2 fruit fly cellular contexts compared by ENCODE assay signal in the genomic region with DNA sequence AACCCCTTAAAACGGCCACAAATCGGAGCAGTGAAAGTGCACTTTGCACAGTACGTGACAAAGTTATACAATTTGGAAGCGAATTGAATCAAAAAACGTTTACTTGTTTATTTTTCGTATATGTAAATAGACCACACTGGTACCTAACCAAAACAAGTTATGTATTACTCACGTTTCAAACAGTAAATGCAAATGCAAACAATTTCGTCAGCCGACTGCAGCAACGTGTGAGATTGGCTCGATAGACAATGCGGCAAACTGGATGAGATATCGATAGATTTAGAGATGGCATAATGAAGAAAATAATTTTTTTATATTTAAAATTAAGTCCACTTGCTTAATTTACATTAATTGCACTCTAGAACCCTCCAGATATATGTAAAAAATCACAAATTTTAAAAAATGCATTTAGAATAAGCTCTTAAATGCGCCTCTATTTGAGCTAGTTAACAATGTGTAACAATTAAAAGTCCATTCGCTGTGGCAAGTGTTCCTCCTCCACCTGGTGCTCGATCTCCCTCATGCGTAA.
A peak's percentile ranks its signal among the peaks of the same experiment; 100 is the strongest.
TF ChIP-seq lines count a peak whose summit lies in the region.

A gene (minus strand): TSS at position 257 of the 529 bp plus-strand sequence.

TF ChIP-seq in whole organism, embryonic, 481 proteins besides CTCF, POLR2A, EP300 and RAD21 (continued from another document and continues in another):
- TF ChIP-seq CG6813 (GFP tag; optimal IDR thresholded peaks at IDR 0.05; lab: Kevin White, UChicago) (peak; percentile 3), nau (GFP tag; optimal IDR thresholded peaks at IDR 0.05; lab: Kevin White, UChicago) (no peak), CG12744 (GFP tag; optimal IDR thresholded peaks at IDR 0.05; lab: Kevin White, UChicago) (no peak), CG8290 (GFP tag; optimal IDR thresholded peaks at IDR 0.05; lab: Kevin White, UChicago) (no peak), CG8290 (tag; optimal IDR thresholded peaks at IDR 0.05; lab: Kevin White, UChicago) (no peak), CG32532 (GFP tag; IDR thresholded peaks at IDR 0.05; lab: Robert Waterston, UW) (no peak; the same call in 1 of the 2 replicates), CG1832 (GFP tag; optimal IDR thresholded peaks at IDR 0.05; lab: Kevin White, UChicago) (no peak), CG6254 (GFP tag; optimal IDR thresholded peaks at IDR 0.05; lab: Kevin White, UChicago) (peak; percentile 40), rib (GFP tag; IDR thresholded peaks at IDR 0.05; lab: Robert Waterston, UW) (no peak), grau (tag; optimal IDR thresholded peaks at IDR 0.05; lab: Kevin White, UChicago) (peak; percentile 66), ash1 (GFP tag; optimal IDR thresholded peaks at IDR 0.05; lab: Kevin White, UChicago) (no peak), HLHmδ (GFP tag; optimal IDR thresholded peaks at IDR 0.05; lab: Kevin White, UChicago) (no peak), CG17612 (GFP tag; IDR thresholded peaks at IDR 0.05; lab: Robert Waterston, UW) (no peak), CG1792 (GFP tag; optimal IDR thresholded peaks at IDR 0.05; lab: Kevin White, UChicago) (no peak), CG12219 (GFP tag; optimal IDR thresholded peaks at IDR 0.05; lab: Kevin White, UChicago) (peak; percentile 3), Ptx1 (GFP tag; IDR thresholded peaks at IDR 0.05; lab: Robert Waterston, UW) (0 out of 2 replicates have a peak, but pooled peaks have one; percentile 7), HLH4C (GFP tag; IDR thresholded peaks at IDR 0.05; lab: Robert Waterston, UW; ENCODE audit: partially characterized antibody) (peak; percentile 66), zen2 (GFP tag; IDR thresholded peaks at IDR 0.05; lab: Robert Waterston, UW; ENCODE audit: partially characterized antibody) (peak; percentile 59; the same call in 1 of the 3 replicates), CG33213 (GFP tag; optimal IDR thresholded peaks at IDR 0.05; lab: Kevin White, UChicago) (no peak), CG3163 (GFP tag; optimal IDR thresholded peaks at IDR 0.05; lab: Kevin White, UChicago) (no peak), Six4 (GFP tag; optimal IDR thresholded peaks at IDR 0.05; lab: Kevin White, UChicago) (peak; percentile 18), Awh (GFP tag; IDR thresholded peaks at IDR 0.05; lab: Robert Waterston, UW) (no peak), ems (GFP tag; optimal IDR thresholded peaks at IDR 0.05; lab: Kevin White, UChicago) (peak; percentile 18), ro (GFP tag; IDR thresholded peaks at IDR 0.05; lab: Robert Waterston, UW) (no peak), CG1529 (GFP tag; optimal IDR thresholded peaks at IDR 0.05; lab: Kevin White, UChicago) (no peak), danr (GFP tag; IDR thresholded peaks at IDR 0.05; lab: Robert Waterston, UW) (no peak), sr (GFP tag; IDR thresholded peaks at IDR 0.05; lab: Robert Waterston, UW) (no peak), ssp (GFP tag; IDR thresholded peaks at IDR 0.05; lab: Robert Waterston, UW) (no peak), CG1233 (GFP tag; optimal IDR thresholded peaks at IDR 0.05; lab: Kevin White, UChicago) (peak; percentile 20), Dek (tag; optimal IDR thresholded peaks at IDR 0.05; lab: Kevin White, UChicago) (no peak), usp (GFP tag; optimal IDR thresholded peaks at IDR 0.05; lab: Kevin White, UChicago) (no peak), CG11085 (GFP tag; IDR thresholded peaks at IDR 0.05; lab: Robert Waterston, UW) (no peak), tgo (GFP tag; IDR thresholded peaks at IDR 0.05; lab: Robert Waterston, UW) (peak; percentile 13; the same call in 1 of the 3 replicates), cas (GFP tag; IDR thresholded peaks at IDR 0.05; lab: Robert Waterston, UW) (no peak), corto (GFP tag; optimal IDR thresholded peaks at IDR 0.05; lab: Kevin White, UChicago) (peak; percentile 50), ham (GFP tag; IDR thresholded peaks at IDR 0.05; lab: Robert Waterston, UW) (no peak), lbe (GFP tag; optimal IDR thresholded peaks at IDR 0.05; lab: Kevin White, UChicago) (peak; percentile 70), Lhr (GFP tag; optimal IDR thresholded peaks at IDR 0.05; lab: Kevin White, UChicago) (no peak), CG6765 (GFP tag; optimal IDR thresholded peaks at IDR 0.05; lab: Kevin White, UChicago) (no peak), lola (GFP tag; optimal IDR thresholded peaks at IDR 0.05; lab: Kevin White, UChicago) (peak in 1 of 3 experiments; percentile 29), Abd-B (GFP tag; optimal IDR thresholded peaks at IDR 0.05; lab: Kevin White, UChicago) (no peak), D19B (GFP tag; optimal IDR thresholded peaks at IDR 0.05; lab: Kevin White, UChicago) (no peak), YL-1 (GFP tag; optimal IDR thresholded peaks at IDR 0.05; lab: Kevin White, UChicago) (peak; percentile 83), fu2 (GFP tag; optimal IDR thresholded peaks at IDR 0.05; lab: Kevin White, UChicago) (no peak), NC2β (GFP tag; optimal IDR thresholded peaks at IDR 0.05; lab: Kevin White, UChicago) (no peak), ara (GFP tag; IDR thresholded peaks at IDR 0.05; lab: Robert Waterston, UW) (no peak), Eip74EF (GFP tag; optimal IDR thresholded peaks at IDR 0.05; lab: Kevin White, UChicago) (peak in 1 of 2 experiments; percentile 9), Dp (GFP tag; optimal IDR thresholded peaks at IDR 0.05; lab: Kevin White, UChicago) (peak; percentile 24), ab (GFP tag; optimal IDR thresholded peaks at IDR 0.05; lab: Kevin White, UChicago) (no peak), schlank (tag; optimal IDR thresholded peaks at IDR 0.05; lab: Kevin White, UChicago) (no peak), CG17361 (GFP tag; IDR thresholded peaks at IDR 0.05; lab: Robert Waterston, UW) (peak; percentile 51; the same call in 2 of the 3 replicates), hb (GFP tag; IDR thresholded peaks at IDR 0.05; lab: Robert Waterston, UW; ENCODE audit: partially characterized antibody) (peak; percentile 45; the same call in 1 of the 3 replicates), Nf-YC (tag; optimal IDR thresholded peaks at IDR 0.05; lab: Kevin White, UChicago) (peak; percentile 40), bowl (GFP tag; IDR thresholded peaks at IDR 0.05; lab: Robert Waterston, UW) (no peak), trem (tag; optimal IDR thresholded peaks at IDR 0.05; lab: Kevin White, UChicago) (peak; percentile 53), Myb (GFP tag; optimal IDR thresholded peaks at IDR 0.05; lab: Kevin White, UChicago) (no peak), sqz (GFP tag; optimal IDR thresholded peaks at IDR 0.05; lab: Kevin White, UChicago) (peak; percentile 14), CG3407 (GFP tag; optimal IDR thresholded peaks at IDR 0.05; lab: Kevin White, UChicago) (peak; percentile 24), kay (GFP tag; optimal IDR thresholded peaks at IDR 0.05; lab: Kevin White, UChicago) (no peak), Atf-2 (GFP tag; optimal IDR thresholded peaks at IDR 0.05; lab: Kevin White, UChicago) (no peak), jigr1 (GFP tag; IDR thresholded peaks at IDR 0.05; lab: Robert Waterston, UW) (no peak; the same call in 2 of the 3 replicates), jumu (GFP tag; optimal IDR thresholded peaks at IDR 0.05; lab: Kevin White, UChicago) (no peak), chinmo (GFP tag; IDR thresholded peaks at IDR 0.05; lab: Robert Waterston, UW; ENCODE audit: partially characterized antibody) (peak; percentile 83; the same call in 2 of the 4 replicates)

TF ChIP-seq in whole organism, prepupa, 60 proteins besides CTCF, POLR2A, EP300 and RAD21 (continued from another document):
- TF ChIP-seq CG6808 (GFP tag; optimal IDR thresholded peaks at IDR 0.05; lab: Kevin White, UChicago) = peak; percentile 15
- TF ChIP-seq acj6 (GFP tag; optimal IDR thresholded peaks at IDR 0.05; lab: Kevin White, UChicago) = peak; percentile 37
- peak; percentile 64 for TF ChIP-seq Smox (GFP tag; optimal IDR thresholded peaks at IDR 0.05; lab: Kevin White, UChicago)
- TF ChIP-seq CG6854 (GFP tag; optimal IDR thresholded peaks at IDR 0.05; lab: Kevin White, UChicago) = peak; percentile 5
- TF ChIP-seq ss (GFP tag; optimal IDR thresholded peaks at IDR 0.05; lab: Kevin White, UChicago) = peak in 1 of 2 experiments; percentile 11
- TF ChIP-seq achi (GFP tag; optimal IDR thresholded peaks at IDR 0.05; lab: Kevin White, UChicago) = peak; percentile 39
- TF ChIP-seq OdsH (GFP tag; optimal IDR thresholded peaks at IDR 0.05; lab: Kevin White, UChicago) = peak; percentile 59
- TF ChIP-seq Hr39 (GFP tag; optimal IDR thresholded peaks at IDR 0.05; lab: Kevin White, UChicago) = peak; percentile 32
- TF ChIP-seq spab (GFP tag; optimal IDR thresholded peaks at IDR 0.05; lab: Kevin White, UChicago) = no peak
- peak; percentile 32 for TF ChIP-seq CG10631 (GFP tag; optimal IDR thresholded peaks at IDR 0.05; lab: Kevin White, UChicago)
- TF ChIP-seq CG4318 (GFP tag; optimal IDR thresholded peaks at IDR 0.05; lab: Kevin White, UChicago) = no peak
- peak; percentile 79 for TF ChIP-seq Eip78C (GFP tag; lab: Kevin White, UChicago)
